Worm (Caenorhabditis elegans) whole organism, young adult: ENCODE results near the gene wrt-1.

Source experiments
- B0035.1 ChIP-seq: sonication (generic microtip); optimal IDR thresholded peaks from 2 replicates; lab custom pipeline; 2016; ENCODE audit warnings: missing genetic modification characterization, mild to moderate bottlenecking, missing compliant biosample characterization, missing genotype, missing genetic modification reagents
- B0336.3 ChIP-seq: fragments of 200-800 bp; sonication (Bioruptor generic); IDR thresholded peaks from 2 replicates; pipeline ENCODE4 v1.3.6; 2022; ENCODE audit warnings: missing genetic modification characterization, missing compliant biosample characterization
- C06A6.2 ChIP-seq: fragments of 200-800 bp; sonication (Bioruptor generic); conservative IDR thresholded peaks from 2 replicates; pipeline ENCODE4 v1.3.6; 2022; ENCODE audit warnings: missing genetic modification characterization, missing compliant biosample characterization
- F10E7.11 ChIP-seq: sonication (generic microtip); optimal IDR thresholded peaks from 2 replicates; lab custom pipeline; 2017; ENCODE audit warnings: mild to moderate bottlenecking, missing genetic modification characterization, moderate library complexity, missing compliant biosample characterization
- F22D6.2 ChIP-seq: sonication (generic microtip); optimal IDR thresholded peaks from 2 replicates; lab custom pipeline; 2016; ENCODE audit warnings: mild to moderate bottlenecking, missing genetic modification characterization, missing compliant biosample characterization
- F37B4.10 ChIP-seq: fragments of 200-800 bp; sonication (Bioruptor generic); IDR thresholded peaks from 2 replicates; pipeline ENCODE4 v1.3.6; 2022; ENCODE audit warnings: missing genetic modification characterization, missing compliant biosample characterization
- F57A8.1 ChIP-seq: fragments of 200-800 bp; sonication (Bioruptor generic); optimal IDR thresholded peaks from 2 replicates; lab custom pipeline; 2018; ENCODE audit warnings: mild to moderate bottlenecking, missing genetic modification characterization, moderate library complexity, missing compliant biosample characterization
- T26A5.8 ChIP-seq: sonication (generic microtip); optimal IDR thresholded peaks from 2 replicates; lab custom pipeline; 2016; ENCODE audit warnings: missing genetic modification characterization, missing compliant biosample characterization
- Y53G8AR.9 ChIP-seq: fragments of 200-800 bp; sonication (Bioruptor generic); conservative IDR thresholded peaks from 2 replicates; pipeline ENCODE4 v1.3.6; 2022; ENCODE audit warnings: missing genetic modification reagents, missing genetic modification characterization, missing compliant biosample characterization
- Y79H2A.3 ChIP-seq: fragments of 200-800 bp; sonication (Bioruptor generic); conservative IDR thresholded peaks from 2 replicates; pipeline ENCODE4 v1.3.6; 2022; ENCODE audit warnings: missing genetic modification reagents, missing genetic modification characterization, missing compliant biosample characterization
- Y95B8A.8 ChIP-seq: fragments of 200-800 bp; sonication (Bioruptor generic); IDR thresholded peaks from 2 replicates; pipeline ENCODE4 v1.3.6; 2022; ENCODE audit warnings: missing genetic modification reagents, missing genetic modification characterization, missing compliant biosample characterization
- ZK185.1 ChIP-seq: sonication (generic microtip); optimal IDR thresholded peaks from 2 replicates; lab custom pipeline; 2016; ENCODE audit warnings: mild to moderate bottlenecking, missing genetic modification characterization, missing compliant biosample characterization; ENCODE audit not compliant: poor library complexity, severe bottlenecking
- atf-7 ChIP-seq: sonication (generic microtip); optimal IDR thresholded peaks from 2 replicates; lab custom pipeline; 2017; ENCODE audit warnings: mild to moderate bottlenecking, missing genetic modification characterization, missing compliant biosample characterization
- attf-5 ChIP-seq: fragments of 200-800 bp; sonication (Bioruptor generic); optimal IDR thresholded peaks from 2 replicates; lab custom pipeline; 2018; ENCODE audit warnings: mild to moderate bottlenecking, missing genetic modification characterization, missing compliant biosample characterization
- bed-2 ChIP-seq: fragments of 200-800 bp; sonication (Bioruptor generic); IDR thresholded peaks from 2 replicates; pipeline ENCODE4 v1.3.6; 2022; ENCODE audit warnings: missing genetic modification reagents, missing genetic modification characterization, missing compliant biosample characterization
- ceh-40 ChIP-seq: fragments of 200-800 bp; sonication (Bioruptor generic); IDR thresholded peaks from 2 replicates; pipeline ENCODE4 v1.3.6; 2022; ENCODE audit warnings: missing genetic modification characterization, missing compliant biosample characterization
- ceh-91 ChIP-seq: fragments of 200-800 bp; sonication (Bioruptor generic); IDR thresholded peaks from 2 replicates; pipeline ENCODE4 v1.3.6; 2022; ENCODE audit warnings: missing genetic modification reagents, missing genetic modification characterization, missing compliant biosample characterization
- chd-7 ChIP-seq: sonication (generic microtip); optimal IDR thresholded peaks from 2 replicates; lab custom pipeline; 2016; ENCODE audit warnings: mild to moderate bottlenecking, missing genetic modification characterization, moderate library complexity, missing compliant biosample characterization
- dpff-1 ChIP-seq: sonication (generic microtip); optimal IDR thresholded peaks from 2 replicates; lab custom pipeline; 2017; ENCODE audit warnings: mild to moderate bottlenecking, missing genetic modification characterization, missing compliant biosample characterization
- egl-44 ChIP-seq: fragments of 200-800 bp; sonication (Bioruptor generic); IDR thresholded peaks from 2 replicates; pipeline ENCODE4 v1.3.6; 2022; ENCODE audit warnings: missing genetic modification reagents, missing genetic modification characterization, missing compliant biosample characterization
- ekl-4 ChIP-seq: fragments of 200-800 bp; sonication (Bioruptor generic); IDR thresholded peaks from 2 replicates; pipeline ENCODE4 v1.3.6; 2022; ENCODE audit warnings: missing genetic modification reagents, missing genetic modification characterization, missing compliant biosample characterization
- ets-4 ChIP-seq: fragments of 200-800 bp; sonication (Bioruptor generic); optimal IDR thresholded peaks from 2 replicates; lab custom pipeline; 2018; ENCODE audit warnings: mild to moderate bottlenecking, missing genetic modification characterization, missing compliant biosample characterization
- hmg-1.2 ChIP-seq: fragments of 200-800 bp; sonication (Bioruptor generic); IDR thresholded peaks from 2 replicates; pipeline ENCODE4 v1.3.6; 2022; ENCODE audit warnings: missing genetic modification reagents, missing genetic modification characterization, missing compliant biosample characterization
- hrde-1 ChIP-seq: sonication (generic microtip); optimal IDR thresholded peaks from 2 replicates; lab custom pipeline; 2016; ENCODE audit warnings: missing genetic modification characterization, mild to moderate bottlenecking, missing compliant biosample characterization, moderate library complexity, missing genotype, missing genetic modification reagents, borderline replicate concordance
- hsf-1 ChIP-seq: fragments of 200-800 bp; sonication (Bioruptor generic); IDR thresholded peaks from 2 replicates; pipeline ENCODE4 v1.3.6; 2022; ENCODE audit warnings: missing genetic modification reagents, missing genetic modification characterization, missing compliant biosample characterization
- lag-1 ChIP-seq: fragments of 200-800 bp; sonication (Bioruptor generic); IDR thresholded peaks from 2 replicates; pipeline ENCODE4 v1.3.6; 2022; ENCODE audit warnings: missing genetic modification reagents, missing genetic modification characterization, missing compliant biosample characterization
- let-526 ChIP-seq: fragments of 200-800 bp; sonication (Bioruptor generic); IDR thresholded peaks from 2 replicates; pipeline ENCODE4 v1.3.6; 2022; ENCODE audit warnings: missing genetic modification reagents, missing genetic modification characterization, missing compliant biosample characterization
- let-607 ChIP-seq, 2 experiments: fragments of 200-800 bp in 1 of 2; sonication (Bioruptor generic) in 1 of 2; sonication (generic microtip) in 1 of 2; optimal IDR thresholded peaks; 2 replicates each; lab custom pipeline; 2016 to 2018; ENCODE audit warnings: mild to moderate bottlenecking in 2 of 2, missing compliant biosample characterization in 2 of 2, missing genetic modification characterization in 2 of 2, moderate library complexity in 2 of 2, missing genotype in 1 of 2
- lin-26 ChIP-seq: fragments of 200-800 bp; sonication (Bioruptor generic); IDR thresholded peaks from 2 replicates; pipeline ENCODE4 v1.3.6; 2022; ENCODE audit warnings: missing genetic modification reagents, missing genetic modification characterization, missing compliant biosample characterization
- lsy-27 ChIP-seq: sonication (generic microtip); optimal IDR thresholded peaks from 2 replicates; lab custom pipeline; 2017; ENCODE audit warnings: missing genetic modification characterization, mild to moderate bottlenecking, missing compliant biosample characterization, antibody characterized with exemption, missing genotype, borderline replicate concordance; ENCODE audit not compliant: insufficient read depth
- madf-3 ChIP-seq: fragments of 200-800 bp; sonication (Bioruptor generic); IDR thresholded peaks from 2 replicates; pipeline ENCODE4 v1.3.6; 2022; ENCODE audit warnings: missing genetic modification reagents, missing genetic modification characterization, missing compliant biosample characterization
- madf-6 ChIP-seq: fragments of 200-800 bp; sonication (Bioruptor generic); IDR thresholded peaks from 2 replicates; pipeline ENCODE4 v1.3.6; 2022; ENCODE audit warnings: missing genetic modification reagents, missing genetic modification characterization, missing compliant biosample characterization
- madf-8 ChIP-seq: fragments of 200-800 bp; sonication (Bioruptor generic); conservative IDR thresholded peaks from 2 replicates; pipeline ENCODE4 v1.3.6; 2022; ENCODE audit warnings: missing genetic modification reagents, missing genetic modification characterization, missing compliant biosample characterization
- mel-28 ChIP-seq: sonication (generic microtip); optimal IDR thresholded peaks from 2 replicates; lab custom pipeline; 2016; ENCODE audit warnings: borderline replicate concordance, mild to moderate bottlenecking, missing genetic modification characterization, missing compliant biosample characterization
- nfyb-1 ChIP-seq: fragments of 200-800 bp; sonication (Bioruptor generic); IDR thresholded peaks from 2 replicates; pipeline ENCODE4 v1.3.6; 2022; ENCODE audit warnings: missing genetic modification reagents, missing genetic modification characterization, missing compliant biosample characterization
- nhr-120 ChIP-seq: fragments of 200-800 bp; sonication (Bioruptor generic); IDR thresholded peaks from 2 replicates; pipeline ENCODE4 v1.3.6; 2022; ENCODE audit warnings: missing genetic modification characterization, missing compliant biosample characterization
- nhr-80 ChIP-seq: sonication (generic microtip); optimal IDR thresholded peaks from 2 replicates; lab custom pipeline; 2016; ENCODE audit warnings: missing genetic modification characterization, missing compliant biosample characterization
- pbrm-1 ChIP-seq: fragments of 200-800 bp; sonication (Bioruptor generic); IDR thresholded peaks from 2 replicates; pipeline ENCODE4 v1.3.6; 2022; ENCODE audit warnings: missing genetic modification reagents, missing genetic modification characterization, missing compliant biosample characterization
- snpc-4 ChIP-seq, 5 experiments: fragments of 150-350 bp in 1 of 5; sonication (generic microtip) in 4 of 5; optimal IDR thresholded peaks; 2 replicates each; lab custom pipeline; 2014 to 2018; ENCODE audit warnings: missing genetic modification characterization in 5 of 5, missing biosample characterization in 3 of 5, antibody characterized with exemption in 2 of 5, mild to moderate bottlenecking in 2 of 5, missing compliant biosample characterization in 2 of 5, missing genotype in 2 of 5, moderate library complexity in 2 of 5, missing genetic modification reagents in 1 of 5
- somi-1 ChIP-seq: fragments of 200-800 bp; sonication (Bioruptor generic); optimal IDR thresholded peaks from 2 replicates; lab custom pipeline; 2018; ENCODE audit warnings: mild to moderate bottlenecking, missing genetic modification characterization, missing compliant biosample characterization
- tlf-1 ChIP-seq: fragments of 200-800 bp; sonication (Bioruptor generic); optimal IDR thresholded peaks from 2 replicates; lab custom pipeline; 2018; ENCODE audit warnings: mild to moderate bottlenecking, missing genetic modification characterization, missing compliant biosample characterization
- unc-62 ChIP-seq: fragments of 150-350 bp; optimal IDR thresholded peaks from 2 replicates; lab custom pipeline; 2014; ENCODE audit warnings: missing biosample characterization, missing genetic modification reagents, missing genetic modification characterization
- ztf-22 ChIP-seq: fragments of 200-800 bp; sonication (Bioruptor generic); optimal IDR thresholded peaks from 2 replicates; lab custom pipeline; 2018; ENCODE audit warnings: mild to moderate bottlenecking, missing genetic modification characterization, moderate library complexity, missing compliant biosample characterization
- ztf-26 ChIP-seq: sonication (generic microtip); optimal IDR thresholded peaks from 2 replicates; lab custom pipeline; 2017; ENCODE audit warnings: missing genetic modification characterization, missing compliant biosample characterization
- ztf-28 ChIP-seq: fragments of 200-800 bp; sonication (Bioruptor generic); IDR thresholded peaks from 2 replicates; pipeline ENCODE4 v1.3.6; 2022; ENCODE audit warnings: missing genetic modification reagents, missing genetic modification characterization, missing compliant biosample characterization
- ztf-3 ChIP-seq: fragments of 200-800 bp; sonication (Bioruptor generic); optimal IDR thresholded peaks from 2 replicates; lab custom pipeline; 2018; ENCODE audit warnings: mild to moderate bottlenecking, missing genetic modification characterization, missing compliant biosample characterization

Gene wrt-1

DNA sequence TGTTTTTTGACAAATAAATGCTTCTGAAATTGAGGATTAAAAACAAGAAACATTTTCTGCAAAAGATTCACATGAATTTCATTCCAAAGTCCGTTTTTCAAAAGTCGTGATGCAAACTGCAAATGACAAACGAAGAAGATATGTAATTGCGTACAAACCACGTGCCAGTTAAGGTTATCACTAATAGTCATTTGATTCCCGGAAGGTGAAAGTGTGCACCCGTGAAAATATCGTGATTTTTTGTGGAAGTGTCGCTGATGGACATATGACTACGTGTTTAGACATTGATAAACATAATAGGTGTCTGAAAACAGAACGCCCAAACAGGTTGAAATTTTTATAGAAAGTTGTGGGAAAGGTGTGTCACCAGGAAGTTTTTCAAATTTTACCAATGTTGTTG is 2.6 kb upstream of the wrt-1 start:
- TF ChIP-seq ceh-91 (no peak), hrde-1 (no peak), chd-7 (tag; lab: Kevin White, UChicago) (peak; percentile 72), snpc-4 (GFP tag; optimal IDR thresholded peaks at IDR 0.05; lab: Kevin White, UChicago) (no peak), snpc-4 (tag; optimal IDR thresholded peaks at IDR 0.05; lab: Kevin White, UChicago) (no peak), bed-2 (GFP tag; lab: Robert Waterston, UW) (no peak), dpff-1 (tag; lab: Kevin White, UChicago) (no peak), somi-1 (GFP tag; lab: Kevin White, UChicago) (peak; percentile 20), unc-62 (no peak), nhr-120 (GFP tag; lab: Robert Waterston, UW) (no peak), C06A6.2 (GFP tag; lab: Robert Waterston, UW) (peak; percentile 69; the same call in 1 of the 2 replicates), ztf-28 (no peak), egl-44 (GFP tag; lab: Robert Waterston, UW) (peak; percentile 46; the same call in 1 of the 2 replicates), hmg-1.2 (GFP tag; lab: Robert Waterston, UW) (0 out of 2 replicates have a peak, but pooled peaks have one; percentile 24), lsy-27 (tag; lab: Kevin White, UChicago) (no peak), lag-1 (GFP tag; lab: Robert Waterston, UW) (no peak), F57A8.1 (GFP tag; lab: Kevin White, UChicago) (no peak), mel-28 (tag; lab: Kevin White, UChicago) (no peak), attf-5 (GFP tag; lab: Kevin White, UChicago) (peak; percentile 46), ztf-3 (GFP tag; lab: Kevin White, UChicago) (no peak), let-526 (peak; percentile 62; the same call in 1 of the 2 replicates), ceh-40 (GFP tag; lab: Robert Waterston, UW) (0 out of 2 replicates have a peak, but pooled peaks have one; percentile 32), B0035.1 (tag; lab: Kevin White, UChicago) (no peak), ets-4 (GFP tag; lab: Kevin White, UChicago) (peak; percentile 75), ztf-22 (GFP tag; lab: Kevin White, UChicago) (peak; percentile 28), madf-6 (GFP tag; lab: Robert Waterston, UW) (no peak), ztf-26 (tag; lab: Kevin White, UChicago) (peak; percentile 63), let-607 (tag; optimal IDR thresholded peaks at IDR 0.05; lab: Kevin White, UChicago) (peak in 1 of 2 experiments; percentile 62), ZK185.1 (peak; percentile 25), madf-8 (no peak), tlf-1 (GFP tag; lab: Kevin White, UChicago) (peak; percentile 61), ekl-4 (GFP tag; lab: Robert Waterston, UW) (no peak), nfyb-1 (GFP tag; lab: Robert Waterston, UW) (0 out of 2 replicates have a peak, but pooled peaks have one; percentile 37), lin-26 (no peak), T26A5.8 (no peak), Y79H2A.3 (GFP tag; lab: Robert Waterston, UW) (no peak), Y95B8A.8 (GFP tag; lab: Robert Waterston, UW) (peak; percentile 53; the same call in 1 of the 2 replicates), madf-3 (GFP tag; lab: Robert Waterston, UW) (no peak), atf-7 (tag; lab: Kevin White, UChicago) (peak; percentile 88), F22D6.2 (peak; percentile 3), pbrm-1 (GFP tag; lab: Robert Waterston, UW) (0 out of 2 replicates have a peak, but pooled peaks have one; percentile 23), nhr-80 (tag; lab: Kevin White, UChicago) (peak; percentile 67), hsf-1 (0 out of 2 replicates have a peak, but pooled peaks have one; percentile 44), F37B4.10 (GFP tag; lab: Robert Waterston, UW) (0 out of 2 replicates have a peak, but pooled peaks have one; percentile 41), B0336.3 (GFP tag; lab: Robert Waterston, UW) (no peak), F10E7.11 (tag; lab: Kevin White, UChicago) (no peak), Y53G8AR.9 (GFP tag; lab: Robert Waterston, UW) (0 out of 2 replicates have a peak, but pooled peaks have one; percentile 30)
